Worm (Caenorhabditis elegans) whole organism, young adult: ENCODE measurements around the gene B0410.3.

Experiments used
- attf-3 ChIP-seq: fragments of 200-800 bp; sonication (Bioruptor generic); conservative IDR thresholded peaks from 2 replicates; pipeline ENCODE4 v1.3.6; 2022; ENCODE audit warnings: missing genetic modification reagents, missing genetic modification characterization, missing compliant biosample characterization
- bed-1 ChIP-seq: fragments of 200-800 bp; sonication (Bioruptor generic); IDR thresholded peaks from 2 replicates; pipeline ENCODE4 v1.3.6; 2022; ENCODE audit warnings: missing genetic modification reagents, missing genetic modification characterization, missing compliant biosample characterization
- dpl-1 ChIP-seq: fragments of 150-350 bp; optimal IDR thresholded peaks from 2 replicates; lab custom pipeline; 2014; ENCODE audit warnings: missing biosample characterization, missing genetic modification reagents, missing genetic modification characterization
- egl-44 ChIP-seq: fragments of 200-800 bp; sonication (Bioruptor generic); IDR thresholded peaks from 2 replicates; pipeline ENCODE4 v1.3.6; 2022; ENCODE audit warnings: missing genetic modification reagents, missing genetic modification characterization, missing compliant biosample characterization
- nhr-80 ChIP-seq: sonication (generic microtip); optimal IDR thresholded peaks from 2 replicates; lab custom pipeline; 2016; ENCODE audit warnings: missing genetic modification characterization, missing compliant biosample characterization
- snpc-4 ChIP-seq, 5 experiments: fragments of 150-350 bp in 1 of 5; sonication (generic microtip) in 4 of 5; optimal IDR thresholded peaks; 2 replicates each; lab custom pipeline; 2014 to 2018; ENCODE audit warnings: missing genetic modification characterization in 5 of 5, missing biosample characterization in 3 of 5, antibody characterized with exemption in 2 of 5, mild to moderate bottlenecking in 2 of 5, missing compliant biosample characterization in 2 of 5, missing genotype in 2 of 5, moderate library complexity in 2 of 5, missing genetic modification reagents in 1 of 5
- unc-130 ChIP-seq: sonication (generic microtip); optimal IDR thresholded peaks from 2 replicates; lab custom pipeline; 2016; ENCODE audit warnings: missing genetic modification reagents, missing genetic modification characterization, missing compliant biosample characterization

ce11 chrX:2906062-2906732 is 14.9 kb upstream of the B0410.3 start:
- no peak for TF ChIP-seq attf-3
- TF ChIP-seq egl-44 (GFP tag; lab: Robert Waterston, UW), result no peak
- TF ChIP-seq nhr-80 (tag; lab: Kevin White, UChicago), result peak; percentile 77
- TF ChIP-seq dpl-1, result no peak
- no peak for TF ChIP-seq bed-1 (GFP tag; lab: Robert Waterston, UW)
- TF ChIP-seq snpc-4 (GFP tag; optimal IDR thresholded peaks at IDR 0.05; lab: Kevin White, UChicago), result no peak
- TF ChIP-seq snpc-4 (tag; optimal IDR thresholded peaks at IDR 0.05; lab: Kevin White, UChicago), result no peak
- no peak for TF ChIP-seq unc-130 (GFP tag; lab: Kevin White, UChicago)
